Worm (Caenorhabditis elegans): ENCODE measurements around the gene F17C11.12.
A peak's percentile ranks its signal among the peaks of the same experiment; 100 is the strongest.

The F17C11.12 gene

DNA sequence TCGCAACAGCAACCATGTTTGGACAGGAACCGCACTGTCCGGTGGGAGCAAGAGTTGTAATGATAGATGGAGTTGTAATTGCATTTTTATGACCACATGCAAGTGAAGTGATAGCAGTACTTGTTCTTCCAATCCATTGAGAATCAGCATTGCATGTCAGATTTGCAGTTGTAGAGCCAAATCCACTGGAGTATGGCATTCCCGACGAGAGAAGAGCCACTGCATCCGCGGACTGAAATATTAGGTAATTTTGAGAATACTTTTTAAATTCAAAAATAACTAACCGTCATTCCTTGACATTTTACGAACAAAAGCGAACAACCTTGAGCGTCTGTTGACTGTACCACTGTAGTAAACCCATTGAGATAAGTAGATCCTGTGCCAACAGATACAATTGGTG is 38.4 kb upstream of the F17C11.12 start:
- TF ChIP-seq zip-2 (tag; optimal IDR thresholded peaks at IDR 0.05), result no peak
- TF ChIP-seq ztf-11 (tag; optimal IDR thresholded peaks at IDR 0.05), result no peak
- peak in 1 of 2 experiments; percentile 91 for TF ChIP-seq unc-62 (GFP tag; optimal IDR thresholded peaks at IDR 0.05 in 1 of 2)
- no peak for TF ChIP-seq unc-62 (tag; optimal IDR thresholded peaks at IDR 0.05)
- no peak for TF ChIP-seq unc-39 (tag; optimal IDR thresholded peaks at IDR 0.05)
- no peak for TF ChIP-seq F37D6.2 (tag; optimal IDR thresholded peaks at IDR 0.05)

DNA sequence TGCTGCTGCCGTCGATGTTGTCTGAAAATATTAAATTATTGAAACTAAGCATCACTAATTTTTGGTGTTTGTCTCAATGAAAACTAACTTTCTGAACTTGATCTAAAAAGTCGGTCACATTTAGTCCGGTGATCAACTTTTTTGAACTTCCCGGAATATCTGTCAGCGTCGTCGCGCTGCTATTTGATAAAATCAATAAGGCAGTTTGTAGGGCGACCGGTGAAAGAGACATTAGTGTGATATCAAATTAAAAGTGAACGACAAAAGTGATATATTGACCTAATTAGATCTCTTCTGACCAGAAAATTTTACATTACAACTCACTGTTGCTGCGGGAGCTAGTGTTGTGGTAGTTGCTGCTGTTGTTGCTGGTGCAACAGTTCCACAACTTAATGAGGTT is 34.2 kb upstream of the F17C11.12 start:
- no peak for TF ChIP-seq hmg-1.1 (GFP tag; IDR thresholded peaks at IDR 0.05)
- TF ChIP-seq dpl-1 (GFP tag; optimal IDR thresholded peaks at IDR 0.05), result no peak
- TF ChIP-seq hif-1 (tag; optimal IDR thresholded peaks at IDR 0.05), result no peak
- TF ChIP-seq ZK337.2 (GFP tag; IDR thresholded peaks at IDR 0.05), result no peak
- TF ChIP-seq nhr-237 (tag; optimal IDR thresholded peaks at IDR 0.05), result no peak
- no peak for TF ChIP-seq dve-1 (tag; optimal IDR thresholded peaks at IDR 0.05; ENCODE audit: insufficient read depth)
- TF ChIP-seq lin-39 (tag; optimal IDR thresholded peaks at IDR 0.05), result no peak
- TF ChIP-seq daf-12 (tag; optimal IDR thresholded peaks at IDR 0.05), result no peak
- TF ChIP-seq duxl-1 (tag; optimal IDR thresholded peaks at IDR 0.05; ENCODE audit: poor library complexity), result no peak
- TF ChIP-seq pha-4 (GFP tag; IDR thresholded peaks at IDR 0.05), result no peak
- no peak for TF ChIP-seq pha-4 (tag; optimal IDR thresholded peaks at IDR 0.05)

DNA sequence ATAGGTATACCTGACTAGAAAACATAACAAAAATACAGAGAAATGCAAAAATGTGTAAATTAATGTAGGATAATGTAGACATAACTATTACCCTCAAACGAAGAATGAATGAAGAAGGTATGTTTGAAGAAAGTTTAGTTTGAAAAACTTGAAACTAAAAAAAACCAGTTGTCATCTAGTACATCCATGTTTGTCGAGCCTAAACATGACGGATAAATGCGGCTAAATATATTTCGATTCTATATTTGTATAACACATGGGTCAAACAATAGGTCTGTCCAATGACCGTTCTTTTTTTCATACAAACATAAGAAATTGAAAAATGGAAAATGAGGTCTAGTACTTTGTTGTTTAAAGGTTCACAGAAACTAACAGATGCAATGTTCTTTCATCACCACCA is 33.4 kb upstream of the F17C11.12 start, which contains the start of gene F17C11.22:
Gene F17C11.22 (minus strand): TSS at position 101 of the 400 bp plus-strand sequence.
- TF ChIP-seq nhr-76 (tag; optimal IDR thresholded peaks at IDR 0.05) (no peak), snpc-4 (tag; optimal IDR thresholded peaks at IDR 0.05) (no peak), madf-5 (GFP tag; IDR thresholded peaks at IDR 0.05) (no peak), hlh-30 (tag; optimal IDR thresholded peaks at IDR 0.05; ENCODE audit: insufficient read depth) (no peak), aha-1 (tag) (no peak), F49E8.2 (tag; optimal IDR thresholded peaks at IDR 0.05; ENCODE audit: borderline replicate concordance) (no peak), R02D3.7 (tag; optimal IDR thresholded peaks at IDR 0.05) (no peak), F44E2.7 (GFP tag; IDR thresholded peaks at IDR 0.05) (no peak), mdt-29 (GFP tag; IDR thresholded peaks at IDR 0.05) (no peak), hif-1 (tag; optimal IDR thresholded peaks at IDR 0.05) (no peak), Y75B8A.6 (GFP tag; IDR thresholded peaks at IDR 0.05) (no peak), nhr-41 (GFP tag; IDR thresholded peaks at IDR 0.05) (no peak), pha-4 (GFP tag; IDR thresholded peaks at IDR 0.05) (no peak), pha-4 (tag; optimal IDR thresholded peaks at IDR 0.05) (no peak), ceh-82 (tag; optimal IDR thresholded peaks at IDR 0.05) (no peak), nhr-10 (tag; optimal IDR thresholded peaks at IDR 0.05) (no peak), dmd-9 (GFP tag; IDR thresholded peaks at IDR 0.05) (no peak), unc-39 (tag; optimal IDR thresholded peaks at IDR 0.05) (no peak), egl-43 (GFP tag; IDR thresholded peaks at IDR 0.05) (no peak), ceh-20 (GFP tag; IDR thresholded peaks at IDR 0.05) (no peak), ZK546.5 (tag; optimal IDR thresholded peaks at IDR 0.05) (no peak)

DNA sequence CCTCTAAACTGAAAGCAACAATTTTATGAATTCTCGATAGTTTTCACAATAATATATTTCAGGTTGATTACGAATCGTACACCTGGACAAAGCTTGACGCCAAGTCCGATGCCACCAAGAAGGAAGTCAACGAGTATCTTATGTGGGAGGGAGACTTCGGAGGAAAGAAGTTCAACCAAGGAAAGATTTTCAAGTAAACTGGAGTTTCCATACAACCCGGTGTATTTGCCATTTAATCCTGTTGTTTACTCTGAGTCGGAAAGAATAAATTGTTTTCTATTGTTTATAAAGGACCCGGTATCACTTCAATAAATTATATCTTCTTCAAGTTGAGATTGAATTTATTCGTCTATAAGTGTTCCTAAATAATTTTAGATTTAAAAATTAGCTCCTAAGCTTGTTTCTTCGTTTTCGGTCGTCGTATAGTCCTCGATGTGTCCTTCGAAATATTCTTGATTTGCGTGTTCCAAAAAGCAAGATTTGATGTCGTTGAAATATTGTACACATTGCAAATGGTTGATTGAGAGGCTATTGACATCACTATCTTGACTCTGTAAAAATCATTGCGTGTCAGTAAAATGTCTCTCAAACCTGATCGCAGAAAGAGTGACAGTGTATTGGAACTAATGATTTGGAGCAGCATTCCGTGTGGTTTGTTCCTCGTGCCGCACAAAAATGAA is 31.0 kb upstream of the F17C11.12 start:
- 0 out of 4 replicates have a peak, but pooled peaks of 1 of the 2 experiments have one; percentile 39 for TF ChIP-seq madf-5 (GFP tag; IDR thresholded peaks at IDR 0.05)
- no peak for TF ChIP-seq cey-2 (tag; optimal IDR thresholded peaks at IDR 0.05; ENCODE audit: borderline replicate concordance, insufficient read depth)
- TF ChIP-seq jun-1 (tag; optimal IDR thresholded peaks at IDR 0.05), result no peak
- TF ChIP-seq D1046.2 (GFP tag; IDR thresholded peaks at IDR 0.05), result no peak
- no peak for TF ChIP-seq arid-1 (GFP tag; conservative IDR thresholded peaks at IDR 0.05)
- TF ChIP-seq skn-1 (tag; optimal IDR thresholded peaks at IDR 0.05), result no peak
- 0 out of 2 replicates have a peak, but pooled peaks have one; percentile 42 for TF ChIP-seq Y48G9A.11 (GFP tag; IDR thresholded peaks at IDR 0.05)
- TF ChIP-seq F49E8.2 (tag; optimal IDR thresholded peaks at IDR 0.05; ENCODE audit: borderline replicate concordance), result peak; percentile 32
- no peak for TF ChIP-seq egl-43 (GFP tag; IDR thresholded peaks at IDR 0.05)
- TF ChIP-seq dve-1 (tag; optimal IDR thresholded peaks at IDR 0.05; ENCODE audit: insufficient read depth), result no peak
- peak; percentile 51 for TF ChIP-seq gei-8 (GFP tag; optimal IDR thresholded peaks at IDR 0.05)
- peak; percentile 60 for TF ChIP-seq nhr-48 (tag; optimal IDR thresholded peaks at IDR 0.05)
- peak; percentile 15; the same call in 1 of the 2 replicates for TF ChIP-seq T26A8.4 (GFP tag; IDR thresholded peaks at IDR 0.05)
- TF ChIP-seq fos-1 (tag; optimal IDR thresholded peaks at IDR 0.05), result no peak
- TF ChIP-seq zfp-3 (GFP tag; conservative IDR thresholded peaks at IDR 0.05), result peak; percentile 75
- peak; percentile 67 for TF ChIP-seq T20F7.1 (GFP tag; optimal IDR thresholded peaks at IDR 0.05)

Data from whole organism, L4 larva.